Worm (Caenorhabditis elegans) whole organism, L3 larva: ENCODE results near the gene Y62H9A.15.

ENCODE experiments used
- R02D3.7 ChIP-seq: fragments of 150-350 bp; optimal IDR thresholded peaks from 2 replicates; lab custom pipeline; 2014; ENCODE audit warnings: missing biosample characterization, missing genetic modification characterization
- ZK546.5 ChIP-seq: sonication (generic microtip); optimal IDR thresholded peaks from 2 replicates; lab custom pipeline; 2017; ENCODE audit warnings: missing biosample characterization, missing genetic modification characterization
- aly-2 ChIP-seq: fragments of 150-350 bp; optimal IDR thresholded peaks from 2 replicates; lab custom pipeline; 2014; ENCODE audit warnings: missing biosample characterization, missing genetic modification characterization
- ceh-28 ChIP-seq: fragments of 150-350 bp; optimal IDR thresholded peaks from 2 replicates; lab custom pipeline; 2014; ENCODE audit warnings: missing biosample characterization, missing genetic modification reagents, missing genetic modification characterization
- ceh-82 ChIP-seq: fragments of 150-350 bp; optimal IDR thresholded peaks from 2 replicates; lab custom pipeline; 2014; ENCODE audit warnings: missing biosample characterization, missing genetic modification characterization
- ceh-9 ChIP-seq: sonication (generic microtip); optimal IDR thresholded peaks from 2 replicates; lab custom pipeline; 2018; ENCODE audit warnings: missing biosample characterization, missing genetic modification characterization
- daf-12 ChIP-seq: fragments of 150-350 bp; optimal IDR thresholded peaks from 2 replicates; lab custom pipeline; 2014; ENCODE audit warnings: missing biosample characterization, missing genetic modification reagents, missing genetic modification characterization
- egl-27 ChIP-seq: sonication (generic microtip); optimal IDR thresholded peaks from 4 replicates; lab custom pipeline; 2017; ENCODE audit warnings: missing biosample characterization, missing genetic modification reagents, missing genetic modification characterization
- elt-1 ChIP-seq: fragments of 150-350 bp; optimal IDR thresholded peaks from 2 replicates; lab custom pipeline; 2014; ENCODE audit warnings: missing biosample characterization, missing genetic modification characterization
- elt-2 ChIP-seq: sonication (generic microtip); optimal IDR thresholded peaks from 2 replicates; lab custom pipeline; 2016; ENCODE audit warnings: missing genetic modification reagents, mild to moderate bottlenecking, missing genetic modification characterization, missing compliant biosample characterization
- fkh-10 ChIP-seq: sonication (generic microtip); optimal IDR thresholded peaks from 2 replicates; lab custom pipeline; 2017; ENCODE audit warnings: missing biosample characterization, missing genetic modification reagents, missing genetic modification characterization
- fkh-2 ChIP-seq: fragments of 150-350 bp; optimal IDR thresholded peaks from 2 replicates; lab custom pipeline; 2014; ENCODE audit warnings: missing biosample characterization, missing genetic modification reagents, missing genetic modification characterization
- fos-1 ChIP-seq: fragments of 150-350 bp; optimal IDR thresholded peaks from 2 replicates; lab custom pipeline; 2014; ENCODE audit warnings: missing biosample characterization, missing genetic modification characterization
- hmg-11 ChIP-seq: sonication (generic microtip); optimal IDR thresholded peaks from 2 replicates; lab custom pipeline; 2016; ENCODE audit warnings: missing genetic modification characterization, missing compliant biosample characterization
- jun-1 ChIP-seq: fragments of 150-350 bp; optimal IDR thresholded peaks from 2 replicates; lab custom pipeline; 2014; ENCODE audit warnings: missing biosample characterization, missing genetic modification reagents, missing genetic modification characterization
- mdl-1 ChIP-seq: fragments of 150-350 bp; optimal IDR thresholded peaks from 2 replicates; lab custom pipeline; 2014; ENCODE audit warnings: missing biosample characterization, missing genetic modification characterization
- mml-1 ChIP-seq: fragments of 150-350 bp; sonication (generic microtip); optimal IDR thresholded peaks from 3 replicates; lab custom pipeline; 2014; ENCODE audit warnings: missing biosample characterization, missing genetic modification characterization
- nfya-1 ChIP-seq: sonication (generic microtip); optimal IDR thresholded peaks from 2 replicates; lab custom pipeline; 2017; ENCODE audit warnings: missing genetic modification characterization, mild to moderate bottlenecking, missing compliant biosample characterization, antibody characterized with exemption, moderate library complexity; ENCODE audit not compliant: insufficient read depth
- nhr-11 ChIP-seq: fragments of 150-350 bp; optimal IDR thresholded peaks from 2 replicates; lab custom pipeline; 2014; ENCODE audit warnings: missing biosample characterization, missing genetic modification characterization
- nhr-12 ChIP-seq: fragments of 150-350 bp; optimal IDR thresholded peaks from 2 replicates; lab custom pipeline; 2014; ENCODE audit warnings: missing biosample characterization, missing genetic modification characterization
- nhr-28 ChIP-seq: fragments of 150-350 bp; optimal IDR thresholded peaks from 2 replicates; lab custom pipeline; 2014; ENCODE audit warnings: missing biosample characterization, missing genetic modification characterization
- nhr-43 ChIP-seq: sonication (generic microtip); optimal IDR thresholded peaks from 2 replicates; lab custom pipeline; 2016; ENCODE audit warnings: mild to moderate bottlenecking, missing genetic modification characterization, missing compliant biosample characterization; ENCODE audit not compliant: poor library complexity, severe bottlenecking
- nhr-67 ChIP-seq: fragments of 150-350 bp; optimal IDR thresholded peaks from 2 replicates; lab custom pipeline; 2014; ENCODE audit warnings: missing biosample characterization, missing genetic modification characterization
- nhr-76 ChIP-seq: fragments of 150-350 bp; sonication (generic microtip); optimal IDR thresholded peaks from 5 replicates; lab custom pipeline; 2014; ENCODE audit warnings: missing biosample characterization, missing genetic modification characterization
- nhr-77 ChIP-seq: fragments of 150-350 bp; optimal IDR thresholded peaks from 2 replicates; lab custom pipeline; 2014; ENCODE audit warnings: missing biosample characterization, missing genetic modification characterization
- pha-4 ChIP-seq: fragments of 150-350 bp; optimal IDR thresholded peaks from 2 replicates; lab custom pipeline; 2014; ENCODE audit warnings: missing biosample characterization, missing genetic modification reagents, missing genetic modification characterization
- pqm-1 ChIP-seq: fragments of 150-350 bp; optimal IDR thresholded peaks from 2 replicates; lab custom pipeline; 2017; ENCODE audit warnings: missing biosample characterization, missing genetic modification characterization, inconsistent platforms
- skn-1 ChIP-seq: fragments of 150-350 bp; optimal IDR thresholded peaks from 2 replicates; lab custom pipeline; 2014; ENCODE audit warnings: missing biosample characterization, missing genetic modification characterization
- snpc-4 ChIP-seq: fragments of 150-350 bp; optimal IDR thresholded peaks from 2 replicates; lab custom pipeline; 2014; ENCODE audit warnings: missing biosample characterization, missing genetic modification characterization
- tbx-2 ChIP-seq: sonication (generic microtip); optimal IDR thresholded peaks from 2 replicates; lab custom pipeline; 2016; ENCODE audit warnings: mild to moderate bottlenecking, missing genetic modification characterization, missing compliant biosample characterization
- unc-39 ChIP-seq: sonication (generic microtip); optimal IDR thresholded peaks from 4 replicates; lab custom pipeline; 2017; ENCODE audit warnings: missing biosample characterization, missing genetic modification characterization
- unc-62 ChIP-seq: fragments of 150-350 bp; sonication (generic microtip); optimal IDR thresholded peaks from 4 replicates; lab custom pipeline; 2014; ENCODE audit warnings: missing biosample characterization, missing genetic modification reagents, missing genetic modification characterization
- zag-1 ChIP-seq: fragments of 150-350 bp; optimal IDR thresholded peaks from 2 replicates; lab custom pipeline; 2014; ENCODE audit warnings: missing biosample characterization, missing genetic modification characterization
- ztf-11 ChIP-seq: fragments of 150-350 bp; optimal IDR thresholded peaks from 2 replicates; lab custom pipeline; 2014; ENCODE audit warnings: missing biosample characterization, missing genetic modification characterization
- ztf-4 ChIP-seq: fragments of 150-350 bp; optimal IDR thresholded peaks from 2 replicates; lab custom pipeline; 2014; ENCODE audit warnings: missing biosample characterization, missing genetic modification characterization

Y62H9A.15 gene

DNA sequence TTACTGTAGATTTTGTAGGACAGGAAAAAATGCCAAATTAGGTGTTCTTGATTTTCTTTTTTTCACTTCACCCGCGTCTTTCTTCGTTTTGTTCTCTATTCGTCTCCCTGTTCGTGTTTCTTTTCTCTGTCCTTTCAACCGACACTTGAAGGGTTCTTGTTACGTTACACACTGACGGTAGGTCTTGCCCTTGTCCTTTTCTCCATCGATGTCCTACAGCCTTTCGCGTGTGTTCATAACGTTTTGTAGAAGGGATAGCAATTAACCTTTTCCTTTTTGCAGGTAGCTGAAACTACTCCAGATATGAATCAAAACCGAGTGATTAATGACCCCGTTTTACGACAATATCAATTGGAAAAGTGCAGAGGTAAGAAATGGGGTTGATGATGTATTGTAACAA, 14.2 kb upstream of the Y62H9A.15 start, which contains the start of gene F55G7.1 (continued):
- TF ChIP-seq pqm-1 (no peak), egl-27 (tag; lab: Kevin White, UChicago) (no peak), nfya-1 (tag; lab: Kevin White, UChicago) (peak; percentile 25), nhr-76 (tag; lab: Kevin White, UChicago) (no peak), nhr-28 (tag; lab: Kevin White, UChicago) (no peak), nhr-11 (tag; lab: Kevin White, UChicago) (no peak)

DNA sequence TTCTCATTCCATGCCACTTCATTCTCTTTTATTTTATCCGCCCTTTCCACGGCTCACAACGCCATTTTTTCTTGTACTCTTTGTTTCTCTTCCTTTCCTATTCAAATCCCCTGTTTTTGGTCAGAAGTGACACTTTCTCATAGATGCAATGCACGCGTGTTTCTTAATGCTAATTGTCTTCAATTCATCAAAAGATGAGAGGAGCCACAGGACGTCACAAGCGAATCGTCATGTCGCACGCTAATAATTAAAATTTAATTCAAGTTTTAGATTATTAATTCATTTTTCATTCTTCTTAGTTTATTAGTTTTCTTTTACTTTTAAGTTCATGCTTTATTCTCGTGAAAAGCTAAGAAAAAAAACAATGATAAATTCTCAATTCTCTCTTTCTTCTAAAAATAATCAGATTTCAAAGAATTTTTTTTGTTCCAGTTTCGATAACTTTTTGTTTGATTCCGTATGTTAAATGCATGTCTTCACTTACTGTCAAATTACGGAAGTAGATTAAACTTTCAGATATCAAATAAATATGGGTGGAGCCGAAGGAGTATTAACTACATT, 10.9 kb upstream of the Y62H9A.15 start, which contains the start of gene Y62H9A.14:
TSS of gene Y62H9A.14 (plus strand) at position 511 of the 561 bp plus-strand sequence.
- no peak for TF ChIP-seq fkh-2 (tag; lab: Kevin White, UChicago)
- no peak for TF ChIP-seq pha-4 (tag; lab: Kevin White, UChicago)
- TF ChIP-seq R02D3.7 = no peak
- no peak for TF ChIP-seq ztf-4
- no peak for TF ChIP-seq mml-1
- TF ChIP-seq ceh-9 (tag; lab: Kevin White, UChicago) = no peak
- no peak for TF ChIP-seq unc-62 (GFP tag; lab: Kevin White, UChicago)
- TF ChIP-seq egl-27 (tag; lab: Kevin White, UChicago) = no peak
- TF ChIP-seq aly-2 (tag; lab: Kevin White, UChicago) = no peak
- TF ChIP-seq pqm-1 = no peak
- TF ChIP-seq snpc-4 (tag; lab: Kevin White, UChicago) = no peak
- TF ChIP-seq daf-12 (tag; lab: Kevin White, UChicago) = no peak
- TF ChIP-seq nhr-11 (tag; lab: Kevin White, UChicago) = no peak
- no peak for TF ChIP-seq elt-1 (tag; lab: Kevin White, UChicago)
- no peak for TF ChIP-seq nfya-1 (tag; lab: Kevin White, UChicago)
- TF ChIP-seq nhr-43 = no peak
- TF ChIP-seq ceh-82 = no peak
- no peak for TF ChIP-seq zag-1 (tag; lab: Kevin White, UChicago)
- TF ChIP-seq tbx-2 = no peak
- no peak for TF ChIP-seq elt-2 (tag; lab: Kevin White, UChicago)

- no peak for TF ChIP-seq tbx-2
- no peak for TF ChIP-seq ztf-11
- no peak for TF ChIP-seq fos-1 (tag; lab: Kevin White, UChicago)
- TF ChIP-seq jun-1 (tag; lab: Kevin White, UChicago) = no peak
- TF ChIP-seq snpc-4 (tag; lab: Kevin White, UChicago) = no peak
Observed at ce11 chrX:11917994-11918393, 8.0 kb upstream of the Y62H9A.15 start, which contains the start of gene Y62H9A.16. TSS of gene Y62H9A.16 (plus strand) at chrX:11918294.

ce11 chrX:11916705-11917104, 6.8 kb upstream of the Y62H9A.15 start, which contains the start of gene Y62H9A.13:
TSS of gene Y62H9A.13 (plus strand) at chrX:11917005.
- no peak for TF ChIP-seq nhr-12 (tag; lab: Kevin White, UChicago)
- TF ChIP-seq unc-39 (tag; lab: Kevin White, UChicago) = no peak
- TF ChIP-seq unc-62 (GFP tag; lab: Kevin White, UChicago) = no peak
- no peak for TF ChIP-seq elt-1 (tag; lab: Kevin White, UChicago)
- no peak for TF ChIP-seq jun-1 (tag; lab: Kevin White, UChicago)
- no peak for TF ChIP-seq fkh-10 (GFP tag; lab: Kevin White, UChicago)
- no peak for TF ChIP-seq tbx-2
- no peak for TF ChIP-seq ceh-28 (tag; lab: Kevin White, UChicago)
- TF ChIP-seq ceh-82 = no peak
- no peak for TF ChIP-seq skn-1 (tag; lab: Kevin White, UChicago)
- TF ChIP-seq R02D3.7 = no peak
- no peak for TF ChIP-seq fkh-2 (tag; lab: Kevin White, UChicago)
- TF ChIP-seq mdl-1 (tag; lab: Kevin White, UChicago) = no peak
- no peak for TF ChIP-seq hmg-11
- TF ChIP-seq nhr-67 (tag; lab: Kevin White, UChicago) = no peak
- TF ChIP-seq nhr-77 (tag; lab: Kevin White, UChicago) = no peak
- TF ChIP-seq ZK546.5 (tag; lab: Kevin White, UChicago) = no peak
- TF ChIP-seq daf-12 (tag; lab: Kevin White, UChicago) = no peak
- TF ChIP-seq ztf-4 = no peak
- TF ChIP-seq pqm-1 = no peak
